Worm (Caenorhabditis elegans) whole organism, L2 larva: ENCODE results near the gene C50F4.1.

Experiments used
- C34F6.9 ChIP-seq: fragments of 150-350 bp; optimal IDR thresholded peaks from 2 replicates; lab custom pipeline; 2014; ENCODE audit warnings: missing biosample characterization, missing genetic modification characterization
- F13H6.1 ChIP-seq: sonication (generic microtip); optimal IDR thresholded peaks from 2 replicates; lab custom pipeline; 2016; ENCODE audit warnings: missing genetic modification characterization, missing compliant biosample characterization
- R02D3.7 ChIP-seq: fragments of 150-350 bp; optimal IDR thresholded peaks from 2 replicates; lab custom pipeline; 2014; ENCODE audit warnings: missing biosample characterization, missing genetic modification characterization
- Y55F3AM.14 ChIP-seq: fragments of 200-800 bp; sonication (Bioruptor generic); optimal IDR thresholded peaks from 2 replicates; lab custom pipeline; 2018; ENCODE audit warnings: mild to moderate bottlenecking, missing genetic modification characterization, missing compliant biosample characterization
- ZK546.5 ChIP-seq: sonication (generic microtip); optimal IDR thresholded peaks from 2 replicates; lab custom pipeline; 2017; ENCODE audit warnings: missing biosample characterization, missing genetic modification characterization
- alr-1 ChIP-seq: fragments of 150-350 bp; optimal IDR thresholded peaks from 2 replicates; lab custom pipeline; 2014; ENCODE audit warnings: missing biosample characterization, missing genetic modification characterization
- aly-2 ChIP-seq: fragments of 150-350 bp; optimal IDR thresholded peaks from 2 replicates; lab custom pipeline; 2014; ENCODE audit warnings: missing biosample characterization, missing genetic modification characterization
- ama-1 ChIP-seq: fragments of 150-350 bp; optimal IDR thresholded peaks from 2 replicates; lab custom pipeline; 2018; ENCODE audit warnings: inconsistent platforms
- blmp-1 ChIP-seq: sonication (generic microtip); optimal IDR thresholded peaks from 2 replicates; lab custom pipeline; 2017; ENCODE audit warnings: missing genetic modification characterization, mild to moderate bottlenecking, missing compliant biosample characterization, antibody characterized with exemption, moderate library complexity; ENCODE audit not compliant: insufficient read depth
- ceh-16 ChIP-seq: fragments of 150-350 bp; optimal IDR thresholded peaks from 2 replicates; lab custom pipeline; 2014; ENCODE audit warnings: missing biosample characterization, missing genetic modification characterization
- ceh-82 ChIP-seq: fragments of 150-350 bp; optimal IDR thresholded peaks from 2 replicates; lab custom pipeline; 2014; ENCODE audit warnings: missing biosample characterization, missing genetic modification characterization
- crh-2 ChIP-seq: sonication (generic microtip); optimal IDR thresholded peaks from 2 replicates; lab custom pipeline; 2017; ENCODE audit warnings: missing biosample characterization, missing genetic modification characterization
- dmd-4 ChIP-seq: sonication (generic microtip); optimal IDR thresholded peaks from 2 replicates; lab custom pipeline; 2017; ENCODE audit warnings: missing biosample characterization, missing genetic modification characterization
- egl-27 ChIP-seq: sonication (generic microtip); optimal IDR thresholded peaks from 3 replicates; lab custom pipeline; 2017; ENCODE audit warnings: missing biosample characterization, missing genetic modification reagents, missing genetic modification characterization
- elt-1 ChIP-seq: fragments of 150-350 bp; optimal IDR thresholded peaks from 2 replicates; lab custom pipeline; 2014; ENCODE audit warnings: missing biosample characterization, missing genetic modification characterization
- elt-3 ChIP-seq: sonication (generic microtip); optimal IDR thresholded peaks from 2 replicates; lab custom pipeline; 2017; ENCODE audit warnings: missing biosample characterization, missing genetic modification characterization
- fos-1 ChIP-seq: fragments of 150-350 bp; optimal IDR thresholded peaks from 2 replicates; lab custom pipeline; 2014; ENCODE audit warnings: missing biosample characterization, missing genetic modification characterization
- gmeb-1 ChIP-seq: fragments of 150-350 bp; optimal IDR thresholded peaks from 2 replicates; lab custom pipeline; 2014; ENCODE audit warnings: missing biosample characterization, missing genetic modification characterization
- lin-11 ChIP-seq: fragments of 150-350 bp; sonication (generic microtip); optimal IDR thresholded peaks from 2 replicates; lab custom pipeline; 2014; ENCODE audit warnings: missing biosample characterization, missing genetic modification characterization, inconsistent platforms, mixed read lengths
- lin-13 ChIP-seq: fragments of 150-350 bp; optimal IDR thresholded peaks from 2 replicates; lab custom pipeline; 2014; ENCODE audit warnings: missing biosample characterization, missing genetic modification reagents, missing genetic modification characterization
- lin-39 ChIP-seq: fragments of 150-350 bp; optimal IDR thresholded peaks from 2 replicates; lab custom pipeline; 2014; ENCODE audit warnings: missing biosample characterization, missing genetic modification reagents, missing genetic modification characterization
- lsy-2 ChIP-seq, 2 experiments: fragments of 150-350 bp in 1 of 2; sonication (generic microtip) in 1 of 2; optimal IDR thresholded peaks; 2 replicates each; lab custom pipeline; 2014 to 2017; ENCODE audit warnings: missing biosample characterization in 2 of 2, missing genetic modification characterization in 2 of 2
- mab-5 ChIP-seq: fragments of 150-350 bp; optimal IDR thresholded peaks from 2 replicates; lab custom pipeline; 2014; ENCODE audit warnings: missing biosample characterization, missing genetic modification characterization
- mbf-1 ChIP-seq: sonication (generic microtip); optimal IDR thresholded peaks from 2 replicates; lab custom pipeline; 2017; ENCODE audit warnings: missing biosample characterization, missing genetic modification characterization
- mdl-1 ChIP-seq, 2 experiments: fragments of 150-350 bp in 1 of 2; sonication (generic microtip) in 1 of 2; optimal IDR thresholded peaks; 2 replicates each; lab custom pipeline; 2017; ENCODE audit warnings: missing biosample characterization in 2 of 2, missing genetic modification characterization in 2 of 2
- nhr-10 ChIP-seq: sonication (generic microtip); optimal IDR thresholded peaks from 2 replicates; lab custom pipeline; 2017; ENCODE audit warnings: missing biosample characterization, missing genetic modification characterization
- nhr-11 ChIP-seq: fragments of 150-350 bp; optimal IDR thresholded peaks from 2 replicates; lab custom pipeline; 2014; ENCODE audit warnings: missing biosample characterization, missing genetic modification characterization
- nhr-12 ChIP-seq: fragments of 150-350 bp; optimal IDR thresholded peaks from 2 replicates; lab custom pipeline; 2014; ENCODE audit warnings: missing biosample characterization, missing genetic modification characterization
- nhr-129 ChIP-seq: fragments of 150-350 bp; optimal IDR thresholded peaks from 2 replicates; lab custom pipeline; 2014; ENCODE audit warnings: missing biosample characterization, missing genetic modification characterization
- nhr-21 ChIP-seq: fragments of 150-350 bp; optimal IDR thresholded peaks from 2 replicates; lab custom pipeline; 2014; ENCODE audit warnings: missing biosample characterization, missing genetic modification characterization
- nhr-23 ChIP-seq: fragments of 150-350 bp; optimal IDR thresholded peaks from 2 replicates; lab custom pipeline; 2014; ENCODE audit warnings: missing biosample characterization, missing genetic modification reagents, missing genetic modification characterization
- nhr-237 ChIP-seq: fragments of 150-350 bp; optimal IDR thresholded peaks from 2 replicates; lab custom pipeline; 2014; ENCODE audit warnings: missing biosample characterization, missing genetic modification characterization
- nhr-25 ChIP-seq: fragments of 150-350 bp; sonication (generic microtip); optimal IDR thresholded peaks from 3 replicates; lab custom pipeline; 2014; ENCODE audit warnings: missing biosample characterization, missing genetic modification characterization
- nhr-6 ChIP-seq: fragments of 150-350 bp; optimal IDR thresholded peaks from 2 replicates; lab custom pipeline; 2014; ENCODE audit warnings: missing biosample characterization, missing genetic modification characterization
- nhr-77 ChIP-seq: fragments of 150-350 bp; optimal IDR thresholded peaks from 2 replicates; lab custom pipeline; 2014; ENCODE audit warnings: missing biosample characterization, missing genetic modification characterization
- peb-1 ChIP-seq: fragments of 150-350 bp; optimal IDR thresholded peaks from 2 replicates; lab custom pipeline; 2014; ENCODE audit warnings: missing biosample characterization, missing genetic modification characterization
- sem-4 ChIP-seq: fragments of 150-350 bp; optimal IDR thresholded peaks from 2 replicates; lab custom pipeline; 2014; ENCODE audit warnings: missing biosample characterization, missing genetic modification reagents, missing genetic modification characterization
- skn-1 ChIP-seq: sonication (generic microtip); optimal IDR thresholded peaks from 2 replicates; lab custom pipeline; 2017; ENCODE audit warnings: missing biosample characterization, missing genetic modification characterization
- sma-3 ChIP-seq: sonication (generic microtip); optimal IDR thresholded peaks from 2 replicates; lab custom pipeline; 2016; ENCODE audit warnings: missing genetic modification reagents, missing genetic modification characterization, missing compliant biosample characterization
- sma-9 ChIP-seq, 2 experiments: fragments of 150-350 bp in 1 of 2; sonication (generic microtip) in 1 of 2; optimal IDR thresholded peaks; 2 replicates each; lab custom pipeline; 2014 to 2016; ENCODE audit warnings: missing genetic modification characterization in 2 of 2, mild to moderate bottlenecking in 1 of 2, missing biosample characterization in 1 of 2, missing compliant biosample characterization in 1 of 2, missing genetic modification reagents in 1 of 2, moderate library complexity in 1 of 2
- snpc-4 ChIP-seq: fragments of 150-350 bp; optimal IDR thresholded peaks from 2 replicates; lab custom pipeline; 2014; ENCODE audit warnings: missing biosample characterization, missing genetic modification characterization
- unc-39 ChIP-seq: fragments of 150-350 bp; optimal IDR thresholded peaks from 2 replicates; lab custom pipeline; 2014; ENCODE audit warnings: missing biosample characterization, missing genetic modification characterization
- unc-55 ChIP-seq: fragments of 150-350 bp; sonication (generic microtip); optimal IDR thresholded peaks from 3 replicates; lab custom pipeline; 2014; ENCODE audit warnings: missing biosample characterization, missing genetic modification reagents, missing genetic modification characterization
- unc-62 ChIP-seq: fragments of 150-350 bp; optimal IDR thresholded peaks from 2 replicates; lab custom pipeline; 2014; ENCODE audit warnings: missing biosample characterization, missing genetic modification reagents, missing genetic modification characterization
- zag-1 ChIP-seq: fragments of 150-350 bp; optimal IDR thresholded peaks from 2 replicates; lab custom pipeline; 2014; ENCODE audit warnings: missing biosample characterization, missing genetic modification characterization
- ztf-1 ChIP-seq: fragments of 200-800 bp; sonication (Bioruptor generic); conservative IDR thresholded peaks from 2 replicates; pipeline ENCODE4 v1.3.6; 2022; ENCODE audit warnings: missing genetic modification characterization, missing compliant biosample characterization
- ztf-11 ChIP-seq: sonication (generic microtip); optimal IDR thresholded peaks from 2 replicates; lab custom pipeline; 2017; ENCODE audit warnings: missing biosample characterization, missing genetic modification characterization
- ztf-4 ChIP-seq: fragments of 150-350 bp; optimal IDR thresholded peaks from 2 replicates; lab custom pipeline; 2014; ENCODE audit warnings: missing biosample characterization, missing genetic modification characterization

The C50F4.1 gene

DNA sequence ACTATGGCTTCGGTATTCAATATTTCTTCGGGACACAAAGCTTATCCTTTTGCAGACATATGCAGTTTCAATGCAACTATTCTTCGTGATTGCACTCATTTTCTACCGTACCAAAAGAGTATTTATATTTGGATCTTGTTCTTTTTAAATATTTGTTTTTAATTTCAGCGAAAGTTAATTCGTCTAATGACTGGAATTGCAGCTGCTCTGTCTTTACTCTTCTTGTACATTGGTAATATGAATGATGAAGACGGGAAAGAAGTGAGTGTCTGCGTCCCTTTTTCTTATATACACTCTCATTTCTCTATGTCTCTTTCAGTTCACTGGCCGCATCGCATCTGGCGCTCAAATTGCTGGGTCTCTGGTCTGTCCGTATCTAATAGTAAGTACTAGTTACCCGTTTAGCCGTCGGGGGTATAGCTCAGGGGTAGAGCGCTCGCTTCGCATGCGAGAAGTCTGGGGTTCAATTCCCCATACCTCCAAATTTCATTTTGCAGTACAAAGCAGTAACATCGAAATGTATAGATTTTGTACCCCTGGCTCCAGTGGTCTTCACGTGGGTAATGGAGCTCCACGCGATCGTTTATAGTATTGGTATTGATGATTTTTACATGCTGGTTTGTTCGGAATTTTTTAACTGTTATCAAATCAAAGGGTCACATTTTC, 23.3 kb upstream of the C50F4.1 start:
- TF ChIP-seq ceh-16 (peak; percentile 48), gmeb-1 (tag; lab: Kevin White, UChicago) (peak; percentile 66), ZK546.5 (tag; lab: Kevin White, UChicago) (no peak), ama-1 (no peak), nhr-77 (tag; lab: Kevin White, UChicago) (no peak), fos-1 (tag; lab: Kevin White, UChicago) (peak; percentile 44), C34F6.9 (tag; lab: Kevin White, UChicago) (peak; percentile 53), nhr-237 (tag; lab: Kevin White, UChicago) (no peak), nhr-11 (tag; lab: Kevin White, UChicago) (no peak), nhr-129 (tag; lab: Kevin White, UChicago) (peak; percentile 76), ztf-11 (tag; lab: Kevin White, UChicago) (no peak), lin-11 (peak; percentile 51), nhr-10 (tag; lab: Kevin White, UChicago) (peak; percentile 4), skn-1 (no peak), nhr-21 (tag; lab: Kevin White, UChicago) (peak; percentile 71), ztf-1 (GFP tag; lab: Robert Waterston, UW) (no peak), ztf-4 (peak; percentile 45), nhr-12 (tag; lab: Kevin White, UChicago) (no peak), F13H6.1 (tag; lab: Kevin White, UChicago) (peak; percentile 57), blmp-1 (tag; lab: Kevin White, UChicago) (no peak), zag-1 (no peak), alr-1 (no peak), unc-62 (GFP tag; lab: Kevin White, UChicago) (no peak), Y55F3AM.14 (GFP tag; lab: Kevin White, UChicago) (peak; percentile 60), nhr-6 (tag; lab: Kevin White, UChicago) (no peak), mdl-1 (tag; optimal IDR thresholded peaks at IDR 0.05; lab: Kevin White, UChicago) (no peak), elt-1 (tag; lab: Kevin White, UChicago) (no peak), ceh-82 (no peak), nhr-23 (no peak), snpc-4 (tag; lab: Kevin White, UChicago) (peak; percentile 95), sma-3 (GFP tag; lab: Kevin White, UChicago) (peak; percentile 75), lin-39 (no peak), mab-5 (tag; lab: Kevin White, UChicago) (no peak), dmd-4 (tag; lab: Kevin White, UChicago) (no peak), lin-13 (GFP tag; lab: Kevin White, UChicago) (peak; percentile 54), elt-3 (no peak), mbf-1 (tag; lab: Kevin White, UChicago) (no peak), sma-9 (GFP tag; optimal IDR thresholded peaks at IDR 0.05; lab: Kevin White, UChicago) (peak; percentile 59), sma-9 (tag; optimal IDR thresholded peaks at IDR 0.05; lab: Kevin White, UChicago) (no peak), unc-39 (no peak), lsy-2 (tag; optimal IDR thresholded peaks at IDR 0.05; lab: Kevin White, UChicago) (peak; percentile 54 to 56), peb-1 (tag; lab: Kevin White, UChicago) (no peak), nhr-25 (tag; lab: Kevin White, UChicago) (peak; percentile 54), sem-4 (peak; percentile 34), egl-27 (tag; lab: Kevin White, UChicago) (peak; percentile 67), aly-2 (tag; lab: Kevin White, UChicago) (no peak), R02D3.7 (tag; lab: Kevin White, UChicago) (no peak), unc-55 (GFP tag; lab: Kevin White, UChicago) (no peak), crh-2 (tag; lab: Kevin White, UChicago) (peak; percentile 38)
